Worm (Caenorhabditis elegans) whole organism, L4/young adult: ENCODE data around the gene hpo-39.

Experiments
- W03F9.2 ChIP-seq: fragments of 150-350 bp; optimal IDR thresholded peaks from 2 replicates; lab custom pipeline; 2014; ENCODE audit warnings: missing biosample characterization, missing genetic modification characterization
- dao-5 ChIP-seq: sonication (generic microtip); optimal IDR thresholded peaks from 2 replicates; lab custom pipeline; 2016; ENCODE audit warnings: missing genotype, missing genetic modification characterization, moderate library complexity, missing compliant biosample characterization
- him-1 ChIP-seq: sonication (generic microtip); optimal IDR thresholded peaks from 2 replicates; lab custom pipeline; 2016; ENCODE audit warnings: missing genotype, missing genetic modification reagents, missing genetic modification characterization, missing compliant biosample characterization

- no peak for TF ChIP-seq him-1
- no peak for TF ChIP-seq W03F9.2 (tag; lab: Kevin White, UChicago)
- TF ChIP-seq dao-5 (tag; lab: Kevin White, UChicago) = no peak
Measured at ce11 chrV:4551911-4552310, 21.8 kb downstream of the hpo-39 start.
